Fruit fly (Drosophila melanogaster) whole organism, pupa: ENCODE data around the gene CG42369.

Source experiments
- CG12605 ChIP-seq: fragments of 200-800 bp; sonication (Bioruptor generic); IDR thresholded peaks from 2 replicates; pipeline ENCODE4 v1.3.6; 2022; ENCODE audit warnings: missing biosample characterization, missing genetic modification characterization
- CG13204 ChIP-seq: fragments of 200-800 bp; sonication (Bioruptor generic); optimal IDR thresholded peaks from 2 replicates; lab custom pipeline; 2018; ENCODE audit warnings: missing biosample characterization, mild to moderate bottlenecking, missing genetic modification characterization, moderate library complexity
- CG32121 ChIP-seq: fragments of 200-800 bp; sonication (Bioruptor generic); IDR thresholded peaks from 2 replicates; pipeline ENCODE4 v1.3.6; 2022; ENCODE audit warnings: missing biosample characterization, missing genetic modification characterization
- CG34367 ChIP-seq: fragments of 200-800 bp; sonication (Bioruptor generic); optimal IDR thresholded peaks from 2 replicates; lab custom pipeline; 2018; ENCODE audit warnings: missing biosample characterization, mild to moderate bottlenecking, missing genetic modification characterization
- EcR ChIP-seq: fragments of 200-800 bp; sonication (Bioruptor generic); optimal IDR thresholded peaks from 3 replicates; lab custom pipeline; 2019; ENCODE audit warnings: missing biosample characterization, missing genetic modification characterization, mild to moderate bottlenecking, moderate library complexity, missing genetic modification reagents
- gl ChIP-seq: fragments of 200-800 bp; sonication (Bioruptor generic); optimal IDR thresholded peaks from 2 replicates; lab custom pipeline; 2018; ENCODE audit warnings: missing biosample characterization, mild to moderate bottlenecking, missing genetic modification characterization

DNA sequence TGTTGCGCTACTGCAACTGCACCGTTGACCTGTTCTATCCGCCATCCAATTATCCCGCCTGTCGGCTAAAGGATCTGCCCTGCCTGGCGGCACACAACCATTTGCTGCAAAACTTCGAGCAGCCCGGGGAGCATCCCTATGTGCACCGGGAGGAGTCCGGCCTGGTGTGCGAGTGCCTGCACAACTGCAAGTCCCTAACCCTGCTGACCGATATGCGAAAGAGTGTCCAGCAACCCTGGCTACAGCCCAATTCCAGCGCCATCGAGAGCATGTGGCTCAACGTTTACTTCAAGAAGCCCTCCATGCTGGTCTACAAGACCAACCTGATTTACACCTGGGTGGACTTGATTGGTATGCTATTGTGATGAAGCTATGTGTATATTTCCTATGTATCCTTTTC is 40.9 kb downstream of the CG42369 start:
- no peak for TF ChIP-seq CG12605
- TF ChIP-seq EcR, result no peak
- TF ChIP-seq CG34367, result no peak
- no peak for TF ChIP-seq gl (tag; lab: Kevin White, UChicago)
- no peak for TF ChIP-seq CG13204 (GFP tag; lab: Kevin White, UChicago)
- no peak for TF ChIP-seq CG32121 (GFP tag; lab: Robert Waterston, UW)
